In genomic region chrII:6138138-6138537, ce11 we compare ENCODE assay signal across 3 worm cellular contexts.
A peak's percentile ranks its signal among the peaks of the same experiment; 100 is the strongest.
TF ChIP-seq lines count a peak whose summit lies in the region.

No protein-coding gene starts in this region.

TF ChIP-seq in whole organism, L1 larva, 84 proteins besides CTCF, POLR2A, EP300 and RAD21:
- TF ChIP-seq lin-14 (GFP tag; optimal IDR thresholded peaks at IDR 0.05; lab: Kevin White, UChicago) (peak; percentile 46), hlh-17 (GFP tag; optimal IDR thresholded peaks at IDR 0.05; lab: Kevin White, UChicago; ENCODE audit: borderline replicate concordance) (no peak), pax-3 (tag; optimal IDR thresholded peaks at IDR 0.05; lab: Kevin White, UChicago) (no peak), lin-39 (tag; optimal IDR thresholded peaks at IDR 0.05; lab: Kevin White, UChicago) (no peak), dsc-1 (tag; optimal IDR thresholded peaks at IDR 0.05; lab: Kevin White, UChicago) (peak; percentile 63)

TF ChIP-seq in whole organism, late embryonic, 69 proteins besides CTCF, POLR2A, EP300 and RAD21:
- TF ChIP-seq unc-42 (tag; optimal IDR thresholded peaks at IDR 0.05; lab: Kevin White, UChicago), result peak; percentile 71
- TF ChIP-seq zip-5 (tag; optimal IDR thresholded peaks at IDR 0.05; lab: Kevin White, UChicago), result no peak
- no peak for TF ChIP-seq eyg-1 (tag; optimal IDR thresholded peaks at IDR 0.05; lab: Kevin White, UChicago)
- TF ChIP-seq tbx-2 (tag; optimal IDR thresholded peaks at IDR 0.05; lab: Kevin White, UChicago), result no peak
- TF ChIP-seq ahr-1 (tag; optimal IDR thresholded peaks at IDR 0.05; lab: Kevin White, UChicago), result no peak
- no peak for TF ChIP-seq pag-3 (tag; optimal IDR thresholded peaks at IDR 0.05; lab: Kevin White, UChicago; ENCODE audit: borderline replicate concordance)
- TF ChIP-seq hlh-30 (tag; optimal IDR thresholded peaks at IDR 0.05; lab: Kevin White, UChicago; ENCODE audit: insufficient read depth), result no peak

TF ChIP-seq in whole organism, mixed stage, embryonic, 35 proteins besides CTCF, POLR2A, EP300 and RAD21:
- TF ChIP-seq ces-1 (GFP tag; optimal IDR thresholded peaks at IDR 0.05; lab: Kevin White, UChicago) (peak; percentile 46), nhr-2 (tag; optimal IDR thresholded peaks at IDR 0.05; lab: Kevin White, UChicago) (no peak), bed-3 (GFP tag; optimal IDR thresholded peaks at IDR 0.05; lab: Kevin White, UChicago) (no peak)
